Fruit fly (Drosophila melanogaster) whole organism, larva: ENCODE results near the gene Oseg5.

Experiments
- noc ChIP-seq: fragments of 200-800 bp; sonication (Bioruptor generic); optimal IDR thresholded peaks from 3 replicates; lab custom pipeline; 2019; ENCODE audit warnings: missing biosample characterization, mild to moderate bottlenecking, missing genetic modification characterization, moderate library complexity

The Oseg5 gene

DNA sequence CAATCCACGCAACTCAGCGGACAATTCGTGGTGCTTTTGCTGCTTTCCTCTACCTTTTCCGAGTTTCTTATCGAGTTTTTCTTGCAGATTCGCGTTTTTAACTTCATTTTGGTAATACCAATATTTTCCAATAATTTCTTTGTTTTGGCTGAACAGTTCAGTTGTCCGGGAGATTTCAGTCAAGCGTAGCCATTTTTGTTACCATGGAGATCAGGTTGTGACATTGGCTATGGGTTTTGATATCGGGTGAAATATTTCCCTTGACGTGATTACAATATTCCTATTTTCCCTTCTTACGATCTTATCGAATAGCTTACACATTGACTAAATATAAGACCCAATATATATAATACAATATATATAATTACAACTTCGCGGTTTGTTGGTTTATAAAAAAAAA lies at the start of gene Oseg5:
Gene Oseg5 (minus strand): TSS at position 340 of the 400 bp plus-strand sequence.
- no peak for TF ChIP-seq noc (tag; lab: Kevin White, UChicago)

DNA sequence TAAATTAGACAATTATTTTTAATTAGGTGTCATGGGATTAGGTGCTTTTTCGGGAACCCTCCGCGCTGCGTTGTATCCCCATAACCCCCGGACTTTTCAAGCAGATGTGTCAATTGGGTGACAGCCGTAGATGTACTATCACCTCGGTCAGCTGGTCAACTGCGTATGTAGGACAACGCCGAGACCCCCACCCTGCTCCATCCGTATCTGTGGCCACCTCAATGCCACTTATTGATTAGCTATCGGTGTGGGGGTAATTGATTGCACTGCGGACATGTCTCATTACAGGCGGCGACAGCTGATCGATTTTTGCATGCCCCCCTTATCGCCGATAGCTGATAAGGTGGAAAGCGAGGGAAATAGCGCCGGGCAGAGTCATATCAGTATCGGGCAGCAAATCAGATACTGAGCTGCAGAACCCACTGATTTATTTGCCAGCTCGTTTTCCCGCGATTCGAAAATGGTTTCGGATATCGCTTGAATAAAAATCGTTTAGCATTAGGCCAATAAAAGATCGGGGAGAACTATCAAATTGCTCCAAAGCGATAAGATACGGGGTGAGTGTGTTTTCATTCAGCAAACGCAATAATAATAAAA lies 48.1 kb upstream of the Oseg5 start:
- peak; percentile 67 for TF ChIP-seq noc (tag; lab: Kevin White, UChicago)

DNA sequence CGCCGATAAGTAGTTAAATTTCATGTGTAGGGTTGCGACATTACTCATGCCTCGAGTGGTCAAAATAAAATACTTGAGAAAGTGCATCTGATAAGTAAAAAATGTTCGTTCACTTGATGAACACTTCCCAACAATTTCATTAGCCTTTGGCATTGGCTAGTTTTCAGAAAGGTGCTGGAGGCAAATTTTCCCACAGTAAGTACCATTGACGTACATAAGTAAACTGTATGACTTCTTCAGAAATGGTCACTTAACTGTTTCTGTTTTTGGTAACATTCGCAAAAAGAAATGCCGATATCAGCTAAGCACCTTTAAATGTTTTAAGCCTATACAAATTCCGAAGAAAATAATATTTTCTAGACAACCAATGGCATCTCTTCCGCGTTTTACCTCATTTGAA lies 47.5 kb upstream of the Oseg5 start:
- no peak for TF ChIP-seq noc (tag; lab: Kevin White, UChicago)

DNA sequence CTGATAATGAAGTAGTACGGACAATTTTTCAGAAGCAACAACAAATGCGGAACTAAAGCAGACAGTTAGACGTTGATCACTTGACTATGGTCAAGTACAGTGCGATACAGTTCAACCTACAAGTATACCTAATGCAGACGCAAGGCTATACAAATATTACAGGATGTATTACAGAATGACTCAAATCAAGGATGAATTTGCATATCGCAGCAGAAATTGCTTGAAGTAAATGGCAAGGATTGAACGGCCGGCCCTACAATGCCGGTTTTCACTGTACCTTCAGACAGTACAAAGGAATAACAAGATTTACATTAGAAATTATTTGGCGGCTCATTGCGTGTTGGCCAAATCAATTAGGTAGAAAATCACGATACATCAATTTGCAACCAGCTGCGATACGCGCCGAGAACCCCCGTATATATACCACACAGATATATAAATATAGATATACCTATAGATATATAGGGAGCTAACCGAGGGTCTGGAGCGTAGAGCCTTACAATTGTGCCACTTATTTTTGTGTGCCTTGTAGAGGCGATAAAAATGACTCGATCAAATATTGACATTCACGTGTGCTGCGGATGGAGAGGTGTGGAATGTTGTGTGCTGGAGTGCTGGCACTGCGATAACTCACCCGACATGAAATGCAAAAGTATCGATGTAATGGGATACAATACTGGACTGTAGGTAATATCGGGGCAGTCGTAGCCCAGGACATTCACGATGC lies 45.9 kb upstream of the Oseg5 start:
- peak; percentile 82 for TF ChIP-seq noc (tag; lab: Kevin White, UChicago)

DNA sequence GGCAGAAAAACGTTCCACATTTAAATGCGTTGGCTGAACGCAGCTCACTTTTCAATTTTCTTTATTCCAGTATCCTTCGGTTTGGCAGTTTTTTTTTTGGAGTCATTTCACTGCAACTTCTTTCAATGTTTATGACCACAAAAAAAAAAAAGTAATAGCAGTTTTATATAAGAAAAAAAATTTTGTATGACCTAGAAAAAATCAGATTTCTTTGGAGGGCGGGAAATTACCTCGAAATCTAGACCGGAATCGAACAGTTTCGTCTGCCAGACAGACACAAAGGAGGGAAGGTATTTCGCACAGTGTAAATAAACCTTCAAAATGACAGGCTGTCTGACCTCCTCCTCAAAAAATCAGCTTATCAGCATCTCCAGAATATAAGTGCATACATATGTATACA lies 44.8 kb upstream of the Oseg5 start:
- no peak for TF ChIP-seq noc (tag; lab: Kevin White, UChicago)

DNA sequence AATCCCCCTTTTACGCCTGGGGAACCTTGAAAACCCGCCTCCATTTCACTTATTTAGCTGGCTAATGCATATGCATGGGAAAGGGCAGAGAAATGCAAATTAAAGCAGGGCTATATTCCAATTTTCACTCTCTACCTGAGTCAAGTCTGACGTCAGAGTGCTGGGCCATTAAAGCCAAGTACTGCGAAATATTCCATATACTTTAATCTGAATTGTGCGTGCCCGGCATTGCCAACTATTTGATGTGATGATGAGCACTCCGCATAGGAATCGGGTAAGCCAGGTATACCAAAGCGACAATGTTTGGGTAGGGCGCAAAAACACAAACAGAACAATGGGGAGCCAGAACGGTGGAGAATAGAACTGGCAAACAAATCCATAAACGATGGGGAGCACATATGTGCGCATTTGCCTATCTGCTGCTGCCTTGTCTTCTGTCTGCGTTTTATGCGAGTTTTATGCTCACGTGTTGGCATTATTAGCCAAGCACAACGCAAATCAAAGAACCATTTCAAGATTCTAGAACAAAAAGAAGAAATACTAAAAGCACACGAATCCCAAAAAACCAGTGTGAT lies 44.0 kb upstream of the Oseg5 start:
- peak; percentile 33 for TF ChIP-seq noc (tag; lab: Kevin White, UChicago)

DNA sequence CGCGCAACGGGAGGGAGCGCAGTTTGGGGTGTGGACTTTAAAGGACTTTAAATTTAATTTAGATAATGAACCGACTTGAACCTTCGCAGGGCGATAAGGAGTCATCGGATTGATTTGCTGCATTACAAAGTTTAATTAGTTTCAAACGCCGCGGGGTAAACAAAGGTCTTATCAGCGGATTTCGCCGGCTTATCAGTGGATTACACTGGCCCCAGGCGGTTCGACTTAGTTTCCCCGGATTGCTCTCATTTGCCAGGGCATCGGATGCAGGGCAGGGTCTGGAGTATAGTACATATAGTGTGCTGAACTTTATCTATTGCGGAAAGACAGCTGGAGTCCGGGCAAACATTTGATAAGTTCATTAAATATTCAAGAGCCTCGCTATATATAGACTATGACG lies 42.8 kb upstream of the Oseg5 start:
- no peak for TF ChIP-seq noc (tag; lab: Kevin White, UChicago)

DNA sequence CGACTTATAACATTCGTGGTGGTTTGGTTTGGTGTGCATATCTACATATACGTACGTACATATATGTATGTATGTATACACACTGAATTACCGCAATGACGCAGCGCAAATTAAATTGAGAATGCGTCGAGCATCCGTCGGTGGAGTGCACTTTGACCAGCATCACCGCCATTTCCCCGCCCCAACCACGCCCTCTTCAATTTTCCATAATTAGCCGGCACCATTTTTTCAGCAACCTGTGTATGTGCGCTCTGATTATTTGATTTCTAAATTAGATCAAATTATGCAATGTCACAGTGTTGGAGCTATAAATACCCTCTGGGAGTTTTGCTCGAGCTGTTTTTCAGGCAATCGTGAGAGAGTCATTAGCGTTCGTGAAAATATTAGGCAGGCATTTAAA lies 42.4 kb upstream of the Oseg5 start:
- TF ChIP-seq noc (tag; lab: Kevin White, UChicago) = no peak

DNA sequence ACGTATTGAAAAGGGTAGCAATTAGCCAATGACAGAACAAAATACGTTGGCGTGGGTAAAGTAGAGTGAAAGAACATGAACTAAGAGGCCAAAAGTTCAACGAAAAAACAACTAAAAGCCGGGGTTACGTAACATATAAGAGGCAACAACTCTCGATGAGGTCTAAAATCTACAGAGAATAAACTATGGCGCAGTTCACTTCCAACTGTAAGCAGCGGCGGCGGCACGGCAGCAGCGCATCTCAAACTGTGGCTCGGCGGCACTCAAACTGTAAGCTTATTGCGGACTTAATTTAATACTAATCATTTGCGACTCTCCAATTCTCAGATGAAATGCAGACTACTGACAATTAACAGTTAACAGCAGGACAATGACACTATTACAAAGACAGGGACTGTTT lies 38.9 kb upstream of the Oseg5 start:
- TF ChIP-seq noc (tag; lab: Kevin White, UChicago) = no peak

DNA sequence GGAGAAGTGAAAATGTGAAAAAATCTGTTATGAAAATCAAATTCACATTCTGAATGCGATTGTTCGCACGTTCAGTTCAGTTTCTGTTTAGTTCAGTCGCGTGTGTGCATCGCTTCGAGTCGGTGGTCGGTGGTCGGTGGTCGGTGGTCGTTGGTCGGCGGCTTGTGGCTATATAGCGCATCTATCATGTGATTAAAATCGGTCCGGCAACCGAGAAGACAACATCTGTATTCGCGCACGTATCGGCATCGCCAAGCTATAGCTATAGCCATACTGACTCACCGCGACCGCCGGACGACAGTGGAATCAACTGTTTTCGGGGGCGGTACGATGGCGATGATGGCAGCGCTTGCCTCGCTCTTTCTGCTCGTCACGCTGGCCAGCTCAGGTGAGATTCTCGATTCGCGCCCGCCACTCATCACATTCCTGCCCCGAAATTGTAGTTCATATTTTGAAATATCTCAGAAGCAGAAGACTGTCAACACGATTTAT lies 34.2 kb upstream of the Oseg5 start, which contains the start of gene CG14401:
Gene CG14401 (plus strand): TSS at position 51 of the 492 bp plus-strand sequence.
- no peak for TF ChIP-seq noc (tag; lab: Kevin White, UChicago)

DNA sequence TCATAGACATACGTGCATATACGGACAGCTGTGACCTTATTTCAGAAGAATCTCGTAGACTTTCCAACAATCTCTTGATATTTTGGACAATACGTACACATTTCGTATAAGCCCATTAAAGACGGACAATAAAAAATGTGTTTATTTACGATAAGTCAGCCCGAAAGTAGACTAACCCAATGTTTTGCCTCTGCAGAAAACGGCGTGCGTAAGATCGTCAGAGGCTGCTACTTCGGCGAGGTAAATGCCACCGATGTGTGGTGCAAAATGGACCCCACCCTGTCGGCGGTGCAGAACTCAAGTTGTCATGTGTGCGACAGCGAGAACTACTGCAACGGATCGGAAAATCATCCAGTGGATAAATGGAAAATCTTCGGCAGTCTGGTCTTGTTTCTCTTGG lies 33.3 kb upstream of the Oseg5 start:
- TF ChIP-seq noc (tag; lab: Kevin White, UChicago) = no peak

DNA sequence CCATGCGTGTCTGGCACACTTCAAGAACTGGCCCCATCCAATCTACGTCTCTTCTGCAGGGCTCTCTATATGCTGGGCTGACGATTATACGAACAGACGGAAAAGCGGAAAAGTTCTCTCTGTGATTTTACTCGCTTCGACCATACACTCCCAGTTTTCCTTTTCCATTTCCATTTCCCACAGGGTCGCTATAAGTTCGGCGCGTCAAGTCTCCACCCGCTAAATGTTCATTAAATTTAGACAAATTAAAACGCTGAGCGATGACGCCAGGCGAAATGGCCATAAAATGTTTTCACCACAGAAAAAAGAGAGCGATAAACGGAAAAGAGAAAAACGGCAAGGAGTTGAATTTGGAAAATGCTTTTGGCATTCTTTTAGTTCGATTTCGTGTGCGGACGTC lies 31.7 kb upstream of the Oseg5 start, which contains the start of gene CG31675:
Gene CG31675 (plus strand): TSS at position 375 of the 400 bp plus-strand sequence.
- TF ChIP-seq noc (tag; lab: Kevin White, UChicago) = no peak

DNA sequence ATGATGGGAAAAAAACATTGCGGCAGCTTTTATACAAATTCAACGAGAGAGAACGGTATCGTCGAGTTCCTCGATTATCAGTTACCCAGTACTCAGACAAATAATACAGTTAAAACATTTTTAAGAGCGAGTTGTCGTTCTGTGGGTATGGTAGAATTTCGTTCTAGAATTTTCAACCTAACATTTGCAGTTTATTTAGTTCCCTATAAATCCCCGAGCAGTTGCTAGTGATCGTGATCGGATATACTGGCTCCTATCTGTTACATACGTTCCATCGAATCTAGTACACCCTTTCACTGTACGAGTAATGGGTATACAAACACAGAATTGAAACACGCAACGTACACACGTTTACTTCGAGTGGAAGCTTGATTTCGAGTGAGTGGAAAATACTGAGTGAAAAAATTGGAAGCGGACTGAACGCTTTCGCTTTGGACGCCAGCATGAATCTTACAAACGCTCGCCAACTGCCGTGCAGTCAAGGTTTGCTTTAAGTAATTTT lies 29.2 kb upstream of the Oseg5 start, which contains the start of gene CG9338:
Gene CG9338 (plus strand): TSS at position 452 of the 502 bp plus-strand sequence.
- TF ChIP-seq noc (tag; lab: Kevin White, UChicago) = peak; percentile 90

DNA sequence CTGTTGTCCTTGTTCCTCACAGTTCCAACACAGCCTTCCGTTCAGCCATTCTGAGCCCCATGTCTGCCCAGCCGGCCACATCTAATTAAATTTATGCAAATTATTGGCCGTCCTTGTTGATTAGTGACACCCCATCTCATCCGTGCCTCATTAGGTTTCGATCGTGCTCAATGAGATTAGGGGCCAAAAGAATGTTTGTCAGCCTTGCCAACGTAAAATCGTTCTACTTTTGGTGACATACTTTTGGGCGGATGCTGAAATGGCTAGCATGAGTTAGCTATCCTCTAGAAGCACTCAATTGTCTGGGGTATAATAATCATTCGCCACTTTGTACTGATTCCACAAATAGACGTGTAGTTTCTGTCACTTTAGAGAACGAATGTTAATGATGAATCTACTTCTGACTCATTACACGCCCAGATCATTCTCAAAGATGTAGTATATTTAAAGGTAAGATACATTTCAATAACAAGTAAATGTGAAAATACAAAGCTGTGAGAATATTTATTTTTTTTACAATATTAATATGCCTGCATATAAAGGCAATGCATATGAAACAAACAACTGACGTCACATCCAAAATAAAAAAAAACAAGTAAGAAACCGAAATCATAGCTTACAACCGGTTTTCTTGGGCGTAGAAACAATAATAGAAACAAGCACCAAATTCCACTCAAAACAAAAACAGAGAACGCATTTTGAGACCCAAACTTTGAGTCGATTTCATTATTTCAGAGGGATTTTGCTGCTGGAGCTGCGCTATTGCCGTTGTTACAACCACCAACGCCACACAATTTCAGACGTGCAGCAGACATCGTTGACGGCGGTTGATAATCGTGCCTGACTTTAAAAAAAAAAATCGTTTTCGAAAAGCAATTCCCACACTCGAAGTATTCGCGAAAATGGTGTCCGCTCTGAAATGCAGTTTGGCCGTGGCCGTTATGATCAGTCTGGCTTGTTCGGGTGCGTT lies 23.0 kb upstream of the Oseg5 start, which contains the start of gene bero:
Gene bero (plus strand): TSS at position 325 of the 970 bp plus-strand sequence.
- no peak for TF ChIP-seq noc (tag; lab: Kevin White, UChicago)

DNA sequence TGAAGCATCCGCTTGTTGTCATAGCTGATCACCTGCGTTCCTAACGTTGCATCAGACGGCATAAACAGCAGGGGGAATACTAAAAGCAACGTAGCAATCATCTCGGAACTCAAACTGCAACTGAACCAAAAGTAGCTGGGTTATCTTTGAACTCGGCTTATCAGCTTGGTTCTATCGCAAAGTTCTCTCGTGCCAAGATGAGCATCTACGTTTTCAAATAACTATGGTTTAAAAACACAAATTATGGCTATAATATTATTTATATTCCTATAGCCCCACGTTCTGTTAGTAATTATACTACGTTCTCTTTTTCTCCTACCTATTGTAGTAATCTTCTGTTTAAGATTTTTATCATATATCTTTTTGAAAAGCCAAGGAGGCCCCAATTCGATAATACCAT lies 22.2 kb upstream of the Oseg5 start, which contains the start of gene CG14400:
Gene CG14400 (minus strand): TSS at position 101 of the 400 bp plus-strand sequence.
- TF ChIP-seq noc (tag; lab: Kevin White, UChicago) = no peak
